Fruit fly (Drosophila melanogaster) whole organism, prepupa: Measurements from ENCODE around the gene dachs.
A peak's percentile ranks its signal among the peaks of the same experiment; 100 is the strongest.

Source experiments
- Blimp-1 ChIP-seq: fragments of 200-800 bp; sonication (Bioruptor generic); optimal IDR thresholded peaks from 3 replicates; lab custom pipeline; 2017; ENCODE audit warnings: missing biosample characterization, missing genetic modification characterization, mild to moderate bottlenecking, moderate library complexity, missing genetic modification reagents
- CG10631 ChIP-seq: fragments of 200-800 bp; sonication (Bioruptor generic); optimal IDR thresholded peaks from 2 replicates; lab custom pipeline; 2016; ENCODE audit warnings: missing biosample characterization, missing genetic modification characterization
- CG10669 ChIP-seq: fragments of 200-800 bp; sonication (Bioruptor generic); optimal IDR thresholded peaks from 3 replicates; lab custom pipeline; 2018; ENCODE audit warnings: missing biosample characterization, mild to moderate bottlenecking, missing genetic modification characterization, moderate library complexity
- CG1621 ChIP-seq: fragments of 200-800 bp; sonication (Bioruptor generic); optimal IDR thresholded peaks from 3 replicates; lab custom pipeline; 2018; ENCODE audit warnings: missing biosample characterization, mild to moderate bottlenecking, missing genetic modification characterization
- CG3032 ChIP-seq: fragments of 200-800 bp; optimal IDR thresholded peaks from 2 replicates; lab custom pipeline; 2019; ENCODE audit warnings: missing biosample characterization, mild to moderate bottlenecking, missing genetic modification characterization, moderate library complexity
- CG31627 ChIP-seq: fragments of 200-800 bp; sonication (Bioruptor generic); optimal IDR thresholded peaks from 3 replicates; lab custom pipeline; 2016; ENCODE audit warnings: missing biosample characterization, missing genetic modification characterization
- CG32006 ChIP-seq: fragments of 200-800 bp; sonication (Bioruptor generic); optimal IDR thresholded peaks from 3 replicates; lab custom pipeline; 2017; ENCODE audit warnings: missing biosample characterization, mild to moderate bottlenecking, missing genetic modification characterization
- CG34406 ChIP-seq: fragments of 200-800 bp; sonication (Bioruptor generic); optimal IDR thresholded peaks from 3 replicates; lab custom pipeline; 2016; ENCODE audit warnings: missing biosample characterization, missing genetic modification characterization
- CG4318 ChIP-seq: fragments of 200-800 bp; sonication (Bioruptor generic); optimal IDR thresholded peaks from 3 replicates; lab custom pipeline; 2017; ENCODE audit warnings: missing biosample characterization, mild to moderate bottlenecking, missing genetic modification characterization
- CG6792 ChIP-seq: fragments of 200-800 bp; sonication (Bioruptor generic); optimal IDR thresholded peaks from 3 replicates; lab custom pipeline; 2016; ENCODE audit warnings: missing biosample characterization, missing genetic modification characterization
- CG6854 ChIP-seq: fragments of 200-800 bp; sonication (Bioruptor generic); optimal IDR thresholded peaks from 2 replicates; lab custom pipeline; 2017; ENCODE audit warnings: missing biosample characterization, mild to moderate bottlenecking, missing genetic modification characterization
- CG7368 ChIP-seq: fragments of 200-800 bp; sonication (Bioruptor generic); optimal IDR thresholded peaks from 3 replicates; lab custom pipeline; 2016; ENCODE audit warnings: missing biosample characterization, missing genetic modification characterization
- CG8119 ChIP-seq: fragments of 200-800 bp; sonication (Bioruptor generic); IDR thresholded peaks from 3 replicates; pipeline ENCODE4 v1.3.6; 2022; ENCODE audit warnings: missing biosample characterization, missing genetic modification characterization
- CG8632 ChIP-seq: fragments of 200-800 bp; sonication (Bioruptor generic); optimal IDR thresholded peaks from 3 replicates; lab custom pipeline; 2016; ENCODE audit warnings: missing biosample characterization, missing genetic modification characterization
- Eip75B ChIP-seq: fragments of 200-800 bp; sonication (Bioruptor generic); optimal IDR thresholded peaks from 3 replicates; lab custom pipeline; 2016; ENCODE audit warnings: missing biosample characterization, missing genetic modification characterization
- Eip78C ChIP-seq: fragments of 200-800 bp; sonication (Bioruptor generic); peaks from one replicate; lab custom pipeline; 2016; ENCODE audit warnings: missing biosample characterization, missing genetic modification characterization
- Ets96B ChIP-seq: fragments of 200-800 bp; optimal IDR thresholded peaks from 2 replicates; lab custom pipeline; 2019; ENCODE audit warnings: missing biosample characterization, mild to moderate bottlenecking, missing genetic modification characterization, moderate library complexity
- Gug ChIP-seq: fragments of 200-800 bp; sonication (Bioruptor generic); IDR thresholded peaks from 2 replicates; pipeline ENCODE4 v1.3.6; 2022; ENCODE audit warnings: missing biosample characterization, missing genetic modification characterization
- Hr39 ChIP-seq: fragments of 200-800 bp; sonication (Bioruptor generic); optimal IDR thresholded peaks from 2 replicates; lab custom pipeline; 2016; ENCODE audit warnings: missing biosample characterization, missing genetic modification characterization
- Hr4 ChIP-seq: fragments of 200-800 bp; sonication (Bioruptor generic); optimal IDR thresholded peaks from 3 replicates; lab custom pipeline; 2016; ENCODE audit warnings: missing biosample characterization, missing genetic modification characterization
- Lpt ChIP-seq: fragments of 200-800 bp; sonication (Bioruptor generic); optimal IDR thresholded peaks from 3 replicates; lab custom pipeline; 2016; ENCODE audit warnings: missing biosample characterization, missing genetic modification characterization
- Met ChIP-seq: fragments of 200-800 bp; sonication (Bioruptor generic); optimal IDR thresholded peaks from 3 replicates; lab custom pipeline; 2016; ENCODE audit warnings: missing biosample characterization, missing genetic modification characterization
- OdsH ChIP-seq: fragments of 200-800 bp; sonication (Bioruptor generic); optimal IDR thresholded peaks from 3 replicates; lab custom pipeline; 2016; ENCODE audit warnings: missing biosample characterization, missing genetic modification characterization
- Smox ChIP-seq: fragments of 200-800 bp; sonication (Bioruptor generic); optimal IDR thresholded peaks from 3 replicates; lab custom pipeline; 2016; ENCODE audit warnings: missing biosample characterization, missing genetic modification characterization
- Sox102F ChIP-seq: fragments of 200-800 bp; sonication (Bioruptor generic); optimal IDR thresholded peaks from 2 replicates; lab custom pipeline; 2016; ENCODE audit warnings: missing biosample characterization, mild to moderate bottlenecking, missing genetic modification characterization
- Sox15 ChIP-seq: fragments of 200-800 bp; sonication (Bioruptor generic); optimal IDR thresholded peaks from 3 replicates; lab custom pipeline; 2016; ENCODE audit warnings: missing biosample characterization, missing genetic modification characterization
- achi ChIP-seq: fragments of 200-800 bp; sonication (Bioruptor generic); optimal IDR thresholded peaks from 3 replicates; lab custom pipeline; 2016; ENCODE audit warnings: missing biosample characterization, missing genetic modification characterization
- cyc ChIP-seq: fragments of 200-800 bp; sonication (Bioruptor generic); optimal IDR thresholded peaks from 3 replicates; lab custom pipeline; 2016; ENCODE audit warnings: missing biosample characterization, missing genetic modification characterization
- dsx ChIP-seq: fragments of 200-800 bp; optimal IDR thresholded peaks from 3 replicates; lab custom pipeline; 2019; ENCODE audit warnings: missing biosample characterization, mild to moderate bottlenecking, missing genetic modification characterization, moderate library complexity; ENCODE audit not compliant: poor library complexity, severe bottlenecking
- eg ChIP-seq: fragments of 200-800 bp; sonication (Bioruptor generic); IDR thresholded peaks from 3 replicates; pipeline ENCODE4 v1.3.6; 2022; ENCODE audit warnings: missing biosample characterization, missing genetic modification characterization
- esn ChIP-seq: fragments of 200-800 bp; sonication (Bioruptor generic); optimal IDR thresholded peaks from 2 replicates; lab custom pipeline; 2016; ENCODE audit warnings: missing biosample characterization, mild to moderate bottlenecking, missing genetic modification characterization, moderate library complexity
- fd59A ChIP-seq: fragments of 200-800 bp; sonication (Bioruptor generic); optimal IDR thresholded peaks from 2 replicates; lab custom pipeline; 2017; ENCODE audit warnings: missing biosample characterization, mild to moderate bottlenecking, missing genetic modification characterization, missing genetic modification reagents
- fkh ChIP-seq: fragments of 200-800 bp; sonication (Bioruptor generic); optimal IDR thresholded peaks from 3 replicates; lab custom pipeline; 2017; ENCODE audit warnings: missing biosample characterization, mild to moderate bottlenecking, missing genetic modification characterization, moderate library complexity
- lz ChIP-seq: fragments of 200-800 bp; sonication (Bioruptor generic); optimal IDR thresholded peaks from 3 replicates; lab custom pipeline; 2016; ENCODE audit warnings: missing biosample characterization, missing genetic modification characterization
- net ChIP-seq: fragments of 200-800 bp; sonication (Bioruptor generic); optimal IDR thresholded peaks from 3 replicates; lab custom pipeline; 2016; ENCODE audit warnings: missing biosample characterization, missing genetic modification characterization
- pdm3 ChIP-seq: fragments of 200-800 bp; sonication (Bioruptor generic); optimal IDR thresholded peaks from 3 replicates; lab custom pipeline; 2016; ENCODE audit warnings: missing biosample characterization, missing genetic modification characterization
- salr ChIP-seq, 2 experiments: fragments of 200-800 bp; sonication (Bioruptor generic); optimal IDR thresholded peaks; 3 replicates each; lab custom pipeline; 2016 to 2018; ENCODE audit warnings: missing biosample characterization in 2 of 2, missing genetic modification characterization in 2 of 2, mild to moderate bottlenecking in 1 of 2
- spab ChIP-seq: fragments of 200-800 bp; sonication (Bioruptor generic); optimal IDR thresholded peaks from 2 replicates; lab custom pipeline; 2017; ENCODE audit warnings: missing biosample characterization, mild to moderate bottlenecking, missing genetic modification characterization, missing genetic modification reagents
- svp ChIP-seq: fragments of 200-800 bp; sonication (Bioruptor generic); peaks from one replicate; lab custom pipeline; 2016; ENCODE audit warnings: missing biosample characterization, missing genetic modification characterization
- vri ChIP-seq: fragments of 200-800 bp; sonication (Bioruptor generic); optimal IDR thresholded peaks from 3 replicates; lab custom pipeline; 2016; ENCODE audit warnings: missing biosample characterization, mild to moderate bottlenecking, missing genetic modification characterization

The dachs gene

dm6 chr2L:8478911-8479706 lies 12.5 kb downstream of the dachs start (continued):
- TF ChIP-seq Blimp-1 (GFP tag; lab: Kevin White, UChicago) (peak; percentile 48), spab (GFP tag; lab: Kevin White, UChicago) (peak; percentile 96), esn (GFP tag; lab: Kevin White, UChicago) (peak; percentile 28), salr (GFP tag; optimal IDR thresholded peaks at IDR 0.05; lab: Kevin White, UChicago) (peak; percentile 73 to 79), net (peak; percentile 73), fd59A (GFP tag; lab: Kevin White, UChicago) (peak; percentile 70), svp (peak; percentile 39), Hr4 (GFP tag; lab: Kevin White, UChicago) (peak; percentile 21), Sox102F (GFP tag; lab: Kevin White, UChicago) (peak; percentile 72)

DNA sequence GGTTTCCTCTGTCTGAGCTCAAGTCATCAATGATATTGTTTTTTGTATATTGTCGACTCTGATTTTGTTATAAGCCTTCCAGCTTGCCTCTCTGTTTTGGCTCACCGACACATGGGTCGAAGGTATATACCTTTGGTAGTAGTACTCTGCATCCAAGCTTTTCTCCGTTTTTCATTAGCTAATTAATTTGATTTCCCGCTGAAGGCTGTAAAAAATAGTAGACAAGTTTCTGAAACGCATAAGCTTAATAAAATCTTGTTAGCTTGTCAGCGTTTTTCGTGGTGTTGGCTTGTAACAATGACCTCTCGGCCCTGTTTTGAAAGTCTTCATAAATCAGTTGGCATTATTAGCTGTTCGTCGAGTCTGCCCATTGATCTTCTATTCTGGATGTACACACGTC lies 14.2 kb downstream of the dachs start:
- TF ChIP-seq CG34406 (GFP tag; lab: Kevin White, UChicago) = no peak
- TF ChIP-seq pdm3 (GFP tag; lab: Kevin White, UChicago) = no peak
- TF ChIP-seq CG10631 (GFP tag; lab: Kevin White, UChicago) = no peak
- no peak for TF ChIP-seq CG7368 (GFP tag; lab: Kevin White, UChicago)
- no peak for TF ChIP-seq eg
- TF ChIP-seq Blimp-1 (GFP tag; lab: Kevin White, UChicago) = no peak
- TF ChIP-seq Ets96B (tag; lab: Kevin White, UChicago) = no peak
- TF ChIP-seq CG31627 (GFP tag; lab: Kevin White, UChicago) = no peak
- no peak for TF ChIP-seq vri (GFP tag; lab: Kevin White, UChicago)
- TF ChIP-seq CG32006 = no peak

DNA sequence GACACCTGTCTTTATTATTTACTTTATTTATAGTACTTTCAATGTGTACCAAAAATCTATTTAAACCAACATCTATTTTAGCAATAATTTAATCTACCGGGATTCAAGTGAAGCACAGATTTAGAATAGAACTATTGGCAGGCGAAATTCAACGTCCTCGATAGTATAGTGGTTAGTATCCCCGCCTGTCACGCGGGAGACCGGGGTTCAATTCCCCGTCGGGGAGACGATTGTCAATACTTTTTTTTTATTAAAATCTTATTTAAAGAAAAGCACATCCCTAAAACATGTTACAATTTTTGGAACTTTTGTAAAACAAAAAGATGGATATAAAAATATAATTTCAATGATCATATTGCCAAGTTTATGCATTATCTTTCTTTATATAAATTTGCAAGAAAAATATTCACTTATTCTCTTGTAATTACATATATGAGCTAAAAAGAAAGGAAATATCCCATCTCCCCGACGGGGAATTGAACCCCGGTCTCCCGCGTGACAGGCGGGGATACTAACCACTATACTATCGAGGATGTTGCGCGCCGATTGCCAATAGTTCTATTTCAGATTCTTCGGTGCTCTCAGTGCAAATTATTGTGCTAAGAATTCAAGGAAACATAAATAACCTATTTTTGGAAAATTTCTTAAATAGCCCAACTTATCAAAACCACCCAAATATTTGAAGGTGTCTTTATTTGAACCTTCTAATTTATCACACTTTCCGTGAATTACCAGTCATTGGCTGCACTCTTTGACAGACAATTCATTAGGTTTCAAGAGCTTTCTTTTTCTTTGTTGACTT lies 15.2 kb downstream of the dachs start, which contains the start of gene CG43796:
CG43796 (plus strand) TSS at position 752 of the 802 bp plus-strand sequence.
- TF ChIP-seq Met (GFP tag; lab: Kevin White, UChicago) (no peak), Eip78C (peak; percentile 50), CG1621 (tag; lab: Kevin White, UChicago) (no peak), Gug (GFP tag; lab: Robert Waterston, UW) (no peak), svp (peak; percentile 28), achi (no peak), Eip75B (GFP tag; lab: Kevin White, UChicago) (no peak)

dm6 chr2L:8485562-8485961 lies 18.9 kb downstream of the dachs start:
- peak; percentile 65 for TF ChIP-seq Eip78C
- no peak for TF ChIP-seq CG3032
- no peak for TF ChIP-seq pdm3 (GFP tag; lab: Kevin White, UChicago)
- TF ChIP-seq svp = peak; percentile 71
- peak; percentile 7 for TF ChIP-seq CG6854 (GFP tag; lab: Kevin White, UChicago)

DNA sequence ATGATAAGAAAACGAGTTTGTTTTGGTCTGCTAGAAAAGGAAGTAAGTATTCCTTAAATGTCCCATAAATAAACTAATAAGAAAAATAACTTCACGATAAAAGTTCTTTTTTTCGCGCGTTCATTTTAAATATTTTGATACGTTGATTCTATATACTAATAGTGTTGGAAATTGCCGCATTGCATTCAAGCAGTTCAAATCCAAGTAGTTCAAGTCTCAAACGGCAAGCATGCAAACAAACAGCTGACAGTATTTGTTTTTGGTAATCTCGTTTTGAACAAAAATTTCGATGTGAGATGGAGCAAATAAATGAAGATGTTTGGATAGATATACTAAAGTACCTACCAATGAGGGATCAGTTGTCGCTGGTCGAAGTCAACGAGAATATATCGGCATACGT lies 22.1 kb downstream of the dachs start, which contains the start of gene CG13088:
CG13088 (plus strand) TSS at position 247 of the 400 bp plus-strand sequence.
- TF ChIP-seq fkh (GFP tag; lab: Kevin White, UChicago) = peak; percentile 98
- no peak for TF ChIP-seq CG4318
- no peak for TF ChIP-seq CG1621 (tag; lab: Kevin White, UChicago)
- TF ChIP-seq pdm3 (GFP tag; lab: Kevin White, UChicago) = no peak
- TF ChIP-seq Lpt = no peak
- peak; percentile 12 for TF ChIP-seq Smox
- TF ChIP-seq CG3032 = no peak
- TF ChIP-seq Ets96B (tag; lab: Kevin White, UChicago) = no peak
- peak; percentile 24 for TF ChIP-seq cyc (GFP tag; lab: Kevin White, UChicago)
- TF ChIP-seq Met (GFP tag; lab: Kevin White, UChicago) = no peak
- peak; percentile 14 for TF ChIP-seq lz
- TF ChIP-seq Sox15 = no peak
- no peak for TF ChIP-seq CG10669 (GFP tag; lab: Kevin White, UChicago)
- TF ChIP-seq Hr39 = no peak
- TF ChIP-seq CG34406 (GFP tag; lab: Kevin White, UChicago) = no peak
- no peak for TF ChIP-seq dsx (GFP tag; lab: Kevin White, UChicago)
- TF ChIP-seq CG8119 (GFP tag; lab: Robert Waterston, UW) = no peak
- no peak for TF ChIP-seq CG8632 (GFP tag; lab: Kevin White, UChicago)
- TF ChIP-seq OdsH (GFP tag; lab: Kevin White, UChicago) = no peak
- TF ChIP-seq Hr4 (GFP tag; lab: Kevin White, UChicago) = no peak
- TF ChIP-seq CG31627 (GFP tag; lab: Kevin White, UChicago) = no peak
- peak; percentile 2 for TF ChIP-seq CG6792 (GFP tag; lab: Kevin White, UChicago)
